ENCODE assay signal across 2 fruit fly cellular contexts in the genomic region with DNA sequence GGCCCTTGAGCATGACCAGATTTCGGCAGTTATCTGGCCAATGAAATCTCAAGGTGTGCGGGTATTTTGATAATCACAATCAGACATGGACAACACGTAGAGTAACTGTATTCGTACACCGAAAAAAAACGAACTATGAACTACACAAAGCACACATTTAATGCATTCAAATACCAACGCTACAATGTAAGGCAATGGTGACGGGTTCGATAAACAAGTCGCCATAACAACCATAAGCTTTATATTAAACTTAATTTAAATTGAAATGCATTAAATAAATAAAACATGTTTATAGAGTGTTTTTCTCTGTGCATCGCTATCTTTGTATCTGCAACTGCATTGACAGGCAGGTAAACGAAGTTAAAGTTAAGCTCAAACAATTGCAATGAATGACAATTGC.
TF ChIP-seq lines count a peak whose summit lies in the region.

No protein-coding gene starts in this region.

TF ChIP-seq in whole organism, embryonic, 481 proteins besides CTCF, POLR2A, EP300 and RAD21 (continued from another document and continues in another):
- TF ChIP-seq CG12391 (tag; optimal IDR thresholded peaks at IDR 0.05; lab: Kevin White, UChicago) (no peak), NFAT (GFP tag; IDR thresholded peaks at IDR 0.05; lab: Robert Waterston, UW) (no peak), sens-2 (GFP tag; IDR thresholded peaks at IDR 0.05; lab: Robert Waterston, UW) (no peak), Doc2 (GFP tag; IDR thresholded peaks at IDR 0.05; lab: Robert Waterston, UW) (no peak), ken (GFP tag; IDR thresholded peaks at IDR 0.05; lab: Robert Waterston, UW) (no peak), CG16779 (GFP tag; IDR thresholded peaks at IDR 0.05; lab: Robert Waterston, UW) (no peak), dmrt99B (tag; optimal IDR thresholded peaks at IDR 0.05; lab: Kevin White, UChicago) (peak; percentile 52), CG13424 (tag; optimal IDR thresholded peaks at IDR 0.05; lab: Kevin White, UChicago) (no peak), Blimp-1 (GFP tag; optimal IDR thresholded peaks at IDR 0.05; lab: Kevin White, UChicago) (peak; percentile 14), Fer3 (tag; optimal IDR thresholded peaks at IDR 0.05; lab: Kevin White, UChicago) (no peak), eve (GFP tag; optimal IDR thresholded peaks at IDR 0.05; lab: Kevin White, UChicago) (no peak), CG2120 (GFP tag; optimal IDR thresholded peaks at IDR 0.05; lab: Kevin White, UChicago) (no peak), amos (GFP tag; IDR thresholded peaks at IDR 0.05; lab: Robert Waterston, UW; ENCODE audit: partially characterized antibody) (no peak), Drgx (GFP tag; IDR thresholded peaks at IDR 0.05; lab: Robert Waterston, UW) (no peak), CG12744 (GFP tag; optimal IDR thresholded peaks at IDR 0.05; lab: Kevin White, UChicago) (no peak), Sox102F (GFP tag; optimal IDR thresholded peaks at IDR 0.05; lab: Kevin White, UChicago) (peak; percentile 17), emc (GFP tag; optimal IDR thresholded peaks at IDR 0.05; lab: Kevin White, UChicago) (no peak), CG3163 (GFP tag; optimal IDR thresholded peaks at IDR 0.05; lab: Kevin White, UChicago) (no peak), CG15479 (GFP tag; optimal IDR thresholded peaks at IDR 0.05; lab: Kevin White, UChicago) (no peak), Atf6 (GFP tag; IDR thresholded peaks at IDR 0.05; lab: Robert Waterston, UW) (no peak), pho (GFP tag; optimal IDR thresholded peaks at IDR 0.05; lab: Kevin White, UChicago) (no peak), CG12299 (tag; optimal IDR thresholded peaks at IDR 0.05; lab: Kevin White, UChicago) (no peak), peb (GFP tag; IDR thresholded peaks at IDR 0.05; lab: Robert Waterston, UW) (no peak), CG4328 (GFP tag; optimal IDR thresholded peaks at IDR 0.05; lab: Kevin White, UChicago) (no peak), dm (GFP tag; optimal IDR thresholded peaks at IDR 0.05; lab: Kevin White, UChicago) (no peak), CG6689 (GFP tag; IDR thresholded peaks at IDR 0.05; lab: Robert Waterston, UW) (peak; percentile 22; the same call in 1 of the 2 replicates), Xrp1 (GFP tag; IDR thresholded peaks at IDR 0.05; lab: Robert Waterston, UW) (0 out of 2 replicates have a peak, but pooled peaks have one; percentile 5), z (GFP tag; IDR thresholded peaks at IDR 0.05; lab: Robert Waterston, UW) (no peak), CG34422 (GFP tag; IDR thresholded peaks at IDR 0.05; lab: Robert Waterston, UW) (no peak), CG6272 (GFP tag; IDR thresholded peaks at IDR 0.05; lab: Robert Waterston, UW) (no peak), wdn (GFP tag; IDR thresholded peaks at IDR 0.05; lab: Robert Waterston, UW) (no peak), Ets65A (GFP tag; lab: Kevin White, UChicago) (no peak), BtbVII (GFP tag; optimal IDR thresholded peaks at IDR 0.05; lab: Kevin White, UChicago) (no peak), Tbp (GFP tag; optimal IDR thresholded peaks at IDR 0.05; lab: Kevin White, UChicago) (no peak), BEAF-32 (GFP tag; optimal IDR thresholded peaks at IDR 0.05; lab: Kevin White, UChicago) (no peak), Dll (GFP tag; IDR thresholded peaks at IDR 0.05; lab: Robert Waterston, UW; ENCODE audit: partially characterized antibody) (no peak), CG9932 (GFP tag; IDR thresholded peaks at IDR 0.05; lab: Robert Waterston, UW) (no peak), repo (GFP tag; optimal IDR thresholded peaks at IDR 0.05; lab: Kevin White, UChicago) (no peak), Bteb2 (GFP tag; optimal IDR thresholded peaks at IDR 0.05; lab: Kevin White, UChicago) (no peak), pita (GFP tag; optimal IDR thresholded peaks at IDR 0.05; lab: Kevin White, UChicago) (no peak), CG6791 (GFP tag; IDR thresholded peaks at IDR 0.05; lab: Robert Waterston, UW; ENCODE audit: partially characterized antibody) (no peak), CG17186 (GFP tag; optimal IDR thresholded peaks at IDR 0.05; lab: Kevin White, UChicago) (no peak), gem (tag; optimal IDR thresholded peaks at IDR 0.05; lab: Kevin White, UChicago) (peak; percentile 40), Sox100B (GFP tag; optimal IDR thresholded peaks at IDR 0.05; lab: Kevin White, UChicago) (no peak), Ptx1 (GFP tag; IDR thresholded peaks at IDR 0.05; lab: Robert Waterston, UW) (peak; percentile 40), row (GFP tag; IDR thresholded peaks at IDR 0.05; lab: Robert Waterston, UW) (0 out of 3 replicates have a peak, but pooled peaks have one; percentile 13), CG6765 (GFP tag; optimal IDR thresholded peaks at IDR 0.05; lab: Kevin White, UChicago) (no peak), odd (GFP tag; optimal IDR thresholded peaks at IDR 0.05; lab: Kevin White, UChicago) (no peak), CG12071 (GFP tag; optimal IDR thresholded peaks at IDR 0.05; lab: Kevin White, UChicago) (no peak), Nf-YC (tag; optimal IDR thresholded peaks at IDR 0.05; lab: Kevin White, UChicago) (no peak), salm (tag; optimal IDR thresholded peaks at IDR 0.05; lab: Kevin White, UChicago) (no peak), trh (GFP tag; optimal IDR thresholded peaks at IDR 0.05; lab: Kevin White, UChicago) (no peak), CG34376 (GFP tag; optimal IDR thresholded peaks at IDR 0.05; lab: Kevin White, UChicago) (no peak), CG2678 (tag; optimal IDR thresholded peaks at IDR 0.05; lab: Kevin White, UChicago) (peak; percentile 10), Kr (GFP tag; optimal IDR thresholded peaks at IDR 0.05; lab: Kevin White, UChicago) (no peak), sc (optimal IDR thresholded peaks at IDR 0.05; lab: Kevin White, UChicago) (no peak), sc (GFP tag; optimal IDR thresholded peaks at IDR 0.05; lab: Kevin White, UChicago) (no peak), CG17359 (tag; optimal IDR thresholded peaks at IDR 0.05; lab: Kevin White, UChicago) (peak; percentile 36), pan (optimal IDR thresholded peaks at IDR 0.05; lab: Kevin White, UChicago) (no peak), pan (GFP tag; optimal IDR thresholded peaks at IDR 0.05 in 1 of 2, IDR thresholded peaks at IDR 0.05 in 1 of 2) (no peak), CG10654 (GFP tag; optimal IDR thresholded peaks at IDR 0.05; lab: Kevin White, UChicago) (no peak), Jarid2 (GFP tag; optimal IDR thresholded peaks at IDR 0.05; lab: Kevin White, UChicago) (no peak), ATbp (GFP tag; optimal IDR thresholded peaks at IDR 0.05; lab: Kevin White, UChicago) (no peak), btn (GFP tag; optimal IDR thresholded peaks at IDR 0.05; lab: Kevin White, UChicago) (no peak), jing (GFP tag; optimal IDR thresholded peaks at IDR 0.05; lab: Kevin White, UChicago) (no peak), Hsf (GFP tag; optimal IDR thresholded peaks at IDR 0.05; lab: Kevin White, UChicago) (no peak), disco-r (GFP tag; optimal IDR thresholded peaks at IDR 0.05; lab: Kevin White, UChicago) (no peak)

TF ChIP-seq in whole organism, prepupa, 60 proteins besides CTCF, POLR2A, EP300 and RAD21 (continued from another document):
- TF ChIP-seq salr (GFP tag; optimal IDR thresholded peaks at IDR 0.05; lab: Kevin White, UChicago) (no peak), acj6 (GFP tag; optimal IDR thresholded peaks at IDR 0.05; lab: Kevin White, UChicago) (peak; percentile 37), Eip75B (GFP tag; optimal IDR thresholded peaks at IDR 0.05; lab: Kevin White, UChicago) (peak; percentile 27), cyc (GFP tag; optimal IDR thresholded peaks at IDR 0.05; lab: Kevin White, UChicago) (no peak), CG7368 (GFP tag; optimal IDR thresholded peaks at IDR 0.05; lab: Kevin White, UChicago) (no peak), svp (GFP tag; lab: Kevin White, UChicago) (peak; percentile 66), Eip93F (GFP tag; optimal IDR thresholded peaks at IDR 0.05; lab: Kevin White, UChicago) (no peak), lz (GFP tag; optimal IDR thresholded peaks at IDR 0.05; lab: Kevin White, UChicago) (peak; percentile 28), Sox102F (GFP tag; optimal IDR thresholded peaks at IDR 0.05; lab: Kevin White, UChicago) (peak; percentile 25), CG6854 (GFP tag; optimal IDR thresholded peaks at IDR 0.05; lab: Kevin White, UChicago) (no peak), CG10631 (GFP tag; optimal IDR thresholded peaks at IDR 0.05; lab: Kevin White, UChicago) (peak; percentile 6), CG10669 (GFP tag; optimal IDR thresholded peaks at IDR 0.05; lab: Kevin White, UChicago) (peak; percentile 3)
TF ChIP-seq in whole organism, prepupa: peak in this region for 21.
